Worm (Caenorhabditis elegans) whole organism, L2 larva: ENCODE results near the gene F41G3.5.

Experiments
- nhr-11 ChIP-seq: fragments of 150-350 bp; optimal IDR thresholded peaks from 2 replicates; lab custom pipeline; 2014; ENCODE audit warnings: missing biosample characterization, missing genetic modification characterization
- nhr-23 ChIP-seq: fragments of 150-350 bp; optimal IDR thresholded peaks from 2 replicates; lab custom pipeline; 2014; ENCODE audit warnings: missing biosample characterization, missing genetic modification reagents, missing genetic modification characterization

DNA sequence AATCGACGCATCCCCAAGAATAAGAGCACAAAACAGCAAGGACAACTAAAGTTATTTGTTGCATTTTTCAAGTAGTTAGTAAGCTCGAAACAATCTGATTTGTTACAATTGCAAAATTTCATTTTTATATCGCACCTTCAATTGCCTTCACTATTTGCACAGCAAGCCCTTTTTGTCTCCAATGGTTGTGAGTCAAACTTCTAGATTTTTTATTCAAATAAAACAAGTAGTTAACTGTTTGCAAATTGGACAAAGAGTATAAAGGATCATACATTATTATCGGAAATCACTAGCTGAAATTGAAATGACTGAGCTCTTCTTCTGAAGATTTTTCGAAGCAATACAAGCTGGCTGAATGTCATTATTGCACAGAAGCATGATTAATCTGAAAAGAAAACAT is 6.3 kb downstream of the F41G3.5 start, which contains the start of gene F41G3.21:
- no peak for TF ChIP-seq nhr-23 (tag; lab: Kevin White, UChicago)
- TF ChIP-seq nhr-11 (tag; lab: Kevin White, UChicago) = no peak
